Worm (Caenorhabditis elegans) whole organism, mixed stage, embryonic: ENCODE measurements around the gene tatn-1.

Source experiments
- M03D4.4 ChIP-seq: sonication (generic microtip); optimal IDR thresholded peaks from 2 replicates; lab custom pipeline; 2017; ENCODE audit warnings: mild to moderate bottlenecking, missing genetic modification characterization, missing compliant biosample characterization
- lsy-2 ChIP-seq: fragments of 150-350 bp; optimal IDR thresholded peaks from 2 replicates; lab custom pipeline; 2014; ENCODE audit warnings: missing biosample characterization, missing genetic modification characterization
- nhr-237 ChIP-seq: fragments of 150-350 bp; optimal IDR thresholded peaks from 2 replicates; lab custom pipeline; 2014; ENCODE audit warnings: missing biosample characterization, missing genetic modification characterization
- unc-39 ChIP-seq: fragments of 150-350 bp; optimal IDR thresholded peaks from 2 replicates; lab custom pipeline; 2014; ENCODE audit warnings: missing biosample characterization, missing genetic modification characterization

DNA sequence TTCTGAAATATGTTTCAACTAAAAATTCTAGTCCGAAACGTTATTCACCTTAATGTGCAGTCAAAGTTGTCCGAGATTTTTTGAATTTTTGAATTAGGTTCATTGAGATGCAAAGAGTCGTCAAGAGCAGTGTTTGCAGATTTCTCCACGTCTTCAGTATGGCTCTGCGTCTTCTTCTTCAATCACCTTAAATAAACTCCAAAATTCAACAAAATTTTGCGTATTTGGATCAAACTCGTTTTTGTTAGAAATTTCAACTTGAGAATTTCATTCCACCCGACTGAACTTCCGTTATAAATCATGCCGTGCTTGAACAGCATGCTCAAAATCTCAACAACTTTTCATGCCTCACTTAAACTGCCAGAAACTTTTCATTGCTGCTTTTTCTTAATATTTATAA is 21.3 kb downstream of the tatn-1 start, which contains the start of gene T04C10.3:
- TF ChIP-seq lsy-2 (no peak), nhr-237 (tag; lab: Kevin White, UChicago) (no peak), unc-39 (tag; lab: Kevin White, UChicago) (no peak), M03D4.4 (tag; lab: Kevin White, UChicago) (no peak)
